Worm (Caenorhabditis elegans) whole organism, mixed stage, embryonic: ENCODE data around the gene F52E10.2.

Experiments
- M03D4.4 ChIP-seq: sonication (generic microtip); optimal IDR thresholded peaks from 2 replicates; lab custom pipeline; 2017; ENCODE audit warnings: mild to moderate bottlenecking, missing genetic modification characterization, missing compliant biosample characterization
- bed-3 ChIP-seq: fragments of 200-800 bp; sonication (Bioruptor generic); optimal IDR thresholded peaks from 3 replicates; lab custom pipeline; 2018; ENCODE audit warnings: mild to moderate bottlenecking, missing genetic modification characterization, moderate library complexity, missing compliant biosample characterization
- blmp-1 ChIP-seq: fragments of 150-350 bp; optimal IDR thresholded peaks from 2 replicates; lab custom pipeline; 2014; ENCODE audit warnings: missing biosample characterization, missing genetic modification characterization
- ceh-43 ChIP-seq: fragments of 200-800 bp; sonication (Bioruptor generic); optimal IDR thresholded peaks from 2 replicates; lab custom pipeline; 2018; ENCODE audit warnings: mild to moderate bottlenecking, missing genetic modification characterization, moderate library complexity, missing compliant biosample characterization
- ceh-83 ChIP-seq: fragments of 200-800 bp; sonication (Bioruptor generic); optimal IDR thresholded peaks from 2 replicates; lab custom pipeline; 2018; ENCODE audit warnings: mild to moderate bottlenecking, missing genetic modification characterization, missing compliant biosample characterization
- ces-1 ChIP-seq: fragments of 150-350 bp; optimal IDR thresholded peaks from 2 replicates; lab custom pipeline; 2014; ENCODE audit warnings: missing biosample characterization, missing genetic modification reagents, missing genetic modification characterization
- cnd-1 ChIP-seq: fragments of 200-800 bp; sonication (Bioruptor generic); optimal IDR thresholded peaks from 2 replicates; lab custom pipeline; 2018; ENCODE audit warnings: mild to moderate bottlenecking, missing genetic modification characterization, missing compliant biosample characterization
- drap-1 ChIP-seq: fragments of 200-800 bp; sonication (Bioruptor generic); optimal IDR thresholded peaks from 3 replicates; lab custom pipeline; 2018; ENCODE audit warnings: mild to moderate bottlenecking, missing genetic modification characterization, missing compliant biosample characterization
- elt-1 ChIP-seq: sonication (generic microtip); optimal IDR thresholded peaks from 2 replicates; lab custom pipeline; 2017; ENCODE audit warnings: missing genetic modification characterization, mild to moderate bottlenecking, missing compliant biosample characterization, antibody characterized with exemption, moderate library complexity, borderline replicate concordance; ENCODE audit not compliant: insufficient read depth
- elt-3 ChIP-seq: fragments of 150-350 bp; optimal IDR thresholded peaks from 2 replicates; lab custom pipeline; 2014; ENCODE audit warnings: missing biosample characterization, missing genetic modification characterization
- flh-1 ChIP-seq: fragments of 200-800 bp; sonication (Bioruptor generic); optimal IDR thresholded peaks from 2 replicates; lab custom pipeline; 2018; ENCODE audit warnings: mild to moderate bottlenecking, missing genetic modification characterization, moderate library complexity, missing compliant biosample characterization
- ham-2 ChIP-seq: fragments of 200-800 bp; sonication (Bioruptor generic); optimal IDR thresholded peaks from 2 replicates; lab custom pipeline; 2018; ENCODE audit warnings: mild to moderate bottlenecking, missing genetic modification characterization, missing compliant biosample characterization
- hlh-1 ChIP-seq: fragments of 150-350 bp; optimal IDR thresholded peaks from 2 replicates; lab custom pipeline; 2014; ENCODE audit warnings: missing biosample characterization, missing genetic modification reagents, missing genetic modification characterization
- lin-32 ChIP-seq: fragments of 200-800 bp; sonication (Bioruptor generic); optimal IDR thresholded peaks from 2 replicates; lab custom pipeline; 2018; ENCODE audit warnings: mild to moderate bottlenecking, missing genetic modification characterization, missing compliant biosample characterization
- mab-5 ChIP-seq: fragments of 150-350 bp; optimal IDR thresholded peaks from 2 replicates; lab custom pipeline; 2014; ENCODE audit warnings: missing biosample characterization, missing genetic modification characterization
- mls-2 ChIP-seq: sonication (generic microtip); optimal IDR thresholded peaks from 2 replicates; lab custom pipeline; 2016; ENCODE audit warnings: mild to moderate bottlenecking, missing genetic modification characterization, moderate library complexity, missing compliant biosample characterization
- nhr-12 ChIP-seq: fragments of 150-350 bp; optimal IDR thresholded peaks from 2 replicates; lab custom pipeline; 2014; ENCODE audit warnings: missing biosample characterization, missing genetic modification characterization
- nhr-2 ChIP-seq: fragments of 150-350 bp; optimal IDR thresholded peaks from 2 replicates; lab custom pipeline; 2014; ENCODE audit warnings: missing biosample characterization, missing genetic modification characterization
- nhr-237 ChIP-seq: fragments of 150-350 bp; optimal IDR thresholded peaks from 2 replicates; lab custom pipeline; 2014; ENCODE audit warnings: missing biosample characterization, missing genetic modification characterization
- pha-4 ChIP-seq: fragments of 150-350 bp; optimal IDR thresholded peaks from 2 replicates; lab custom pipeline; 2018; ENCODE audit warnings: missing biosample characterization, missing genetic modification reagents, missing genetic modification characterization
- snpc-4 ChIP-seq: fragments of 150-350 bp; optimal IDR thresholded peaks from 2 replicates; lab custom pipeline; 2014; ENCODE audit warnings: missing biosample characterization, missing genetic modification characterization
- sptf-1 ChIP-seq: sonication (generic microtip); optimal IDR thresholded peaks from 2 replicates; lab custom pipeline; 2017; ENCODE audit warnings: mild to moderate bottlenecking, missing genetic modification characterization, moderate library complexity, missing compliant biosample characterization
- tbx-8 ChIP-seq: fragments of 200-800 bp; sonication (Bioruptor generic); optimal IDR thresholded peaks from 2 replicates; lab custom pipeline; 2018; ENCODE audit warnings: mild to moderate bottlenecking, missing genetic modification characterization, moderate library complexity, missing compliant biosample characterization
- unc-120 ChIP-seq: sonication (generic microtip); optimal IDR thresholded peaks from 2 replicates; lab custom pipeline; 2017; ENCODE audit warnings: missing genetic modification characterization, missing compliant biosample characterization; ENCODE audit not compliant: poor library complexity, severe bottlenecking
- unc-62 ChIP-seq: fragments of 150-350 bp; optimal IDR thresholded peaks from 2 replicates; lab custom pipeline; 2014; ENCODE audit warnings: missing biosample characterization, missing genetic modification reagents, missing genetic modification characterization
- zip-8 ChIP-seq: fragments of 150-350 bp; optimal IDR thresholded peaks from 2 replicates; lab custom pipeline; 2014; ENCODE audit warnings: missing biosample characterization, missing genetic modification characterization
- ztf-11 ChIP-seq: fragments of 150-350 bp; optimal IDR thresholded peaks from 2 replicates; lab custom pipeline; 2014; ENCODE audit warnings: missing biosample characterization, missing genetic modification characterization

The F52E10.2 gene

DNA sequence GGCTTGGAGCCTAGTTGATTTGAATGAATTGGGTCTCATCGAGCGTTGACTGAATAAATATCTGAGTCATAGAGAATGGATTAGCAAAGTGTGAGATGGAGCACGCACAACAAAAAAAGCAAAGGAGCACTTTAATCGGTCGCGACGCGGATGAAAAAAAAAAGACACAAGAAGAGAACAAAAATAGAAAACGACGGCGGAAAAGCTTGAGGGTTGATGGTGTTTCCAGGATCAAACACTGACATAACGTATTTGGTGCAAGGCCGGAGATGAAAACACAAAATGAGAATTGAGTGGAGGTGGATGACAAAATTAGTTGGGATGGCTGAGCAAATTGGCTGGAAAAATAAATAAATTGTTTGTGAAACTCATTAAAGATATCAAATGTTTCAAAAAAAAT lies 9.9 kb upstream of the F52E10.2 start, which contains the start of gene F52E10.4:
Gene F52E10.4 (minus strand): TSS at position 101 of the 400 bp plus-strand sequence.
- TF ChIP-seq nhr-237 (tag; lab: Kevin White, UChicago): no peak
- TF ChIP-seq unc-62 (GFP tag; lab: Kevin White, UChicago): no peak
- TF ChIP-seq ztf-11 (tag; lab: Kevin White, UChicago): no peak
- no peak for TF ChIP-seq M03D4.4 (tag; lab: Kevin White, UChicago)
- TF ChIP-seq unc-120 (tag; lab: Kevin White, UChicago): no peak
- TF ChIP-seq ham-2 (GFP tag; lab: Kevin White, UChicago): no peak
- TF ChIP-seq zip-8: no peak
- no peak for TF ChIP-seq elt-3 (tag; lab: Kevin White, UChicago)

ce11 chrX:16290536-16290935 lies 7.5 kb upstream of the F52E10.2 start:
- TF ChIP-seq ceh-83 (GFP tag; lab: Kevin White, UChicago) (no peak), nhr-12 (tag; lab: Kevin White, UChicago) (no peak), cnd-1 (tag; lab: Kevin White, UChicago) (no peak), tbx-8 (no peak), unc-120 (tag; lab: Kevin White, UChicago) (no peak), ces-1 (GFP tag; lab: Kevin White, UChicago) (no peak), hlh-1 (tag; lab: Kevin White, UChicago) (no peak), M03D4.4 (tag; lab: Kevin White, UChicago) (no peak), blmp-1 (tag; lab: Kevin White, UChicago) (no peak), ceh-43 (GFP tag; lab: Kevin White, UChicago) (no peak), zip-8 (no peak), elt-1 (tag; lab: Kevin White, UChicago) (no peak), lin-32 (GFP tag; lab: Kevin White, UChicago) (no peak), snpc-4 (tag; lab: Kevin White, UChicago) (no peak), bed-3 (GFP tag; lab: Kevin White, UChicago) (no peak)

ce11 chrX:16289635-16290034 lies 6.6 kb upstream of the F52E10.2 start:
- TF ChIP-seq M03D4.4 (tag; lab: Kevin White, UChicago): no peak
- TF ChIP-seq zip-8: peak; percentile 86

- TF ChIP-seq nhr-12 (tag; lab: Kevin White, UChicago): no peak
- no peak for TF ChIP-seq elt-1 (tag; lab: Kevin White, UChicago)
- no peak for TF ChIP-seq sptf-1
- no peak for TF ChIP-seq mab-5 (tag; lab: Kevin White, UChicago)
- no peak for TF ChIP-seq hlh-1 (tag; lab: Kevin White, UChicago)
Observed at ce11 chrX:16285151-16285550, 2.1 kb upstream of the F52E10.2 start.

ce11 chrX:16275255-16275813 lies 7.7 kb downstream of the F52E10.2 start, which contains the start of gene sdc-1:
Gene sdc-1, plus strand, starts transcription at chrX:16275763.
- TF ChIP-seq unc-120 (tag; lab: Kevin White, UChicago): peak; percentile 52
- TF ChIP-seq ces-1 (GFP tag; lab: Kevin White, UChicago): peak; percentile 43
- peak; percentile 9 for TF ChIP-seq drap-1 (GFP tag; lab: Kevin White, UChicago)
- peak; percentile 34 for TF ChIP-seq nhr-2 (tag; lab: Kevin White, UChicago)
- peak; percentile 2 for TF ChIP-seq pha-4 (tag; lab: Kevin White, UChicago)
- no peak for TF ChIP-seq M03D4.4 (tag; lab: Kevin White, UChicago)
- no peak for TF ChIP-seq cnd-1 (tag; lab: Kevin White, UChicago)
- TF ChIP-seq sptf-1: peak; percentile 16

- no peak for TF ChIP-seq drap-1 (GFP tag; lab: Kevin White, UChicago)
- TF ChIP-seq flh-1 (GFP tag; lab: Kevin White, UChicago): no peak
- no peak for TF ChIP-seq snpc-4 (tag; lab: Kevin White, UChicago)
- no peak for TF ChIP-seq ceh-43 (GFP tag; lab: Kevin White, UChicago)
- TF ChIP-seq ceh-83 (GFP tag; lab: Kevin White, UChicago): peak; percentile 28
- no peak for TF ChIP-seq lin-32 (GFP tag; lab: Kevin White, UChicago)
- TF ChIP-seq unc-120 (tag; lab: Kevin White, UChicago): peak; percentile 39
- TF ChIP-seq ces-1 (GFP tag; lab: Kevin White, UChicago): peak; percentile 7
- TF ChIP-seq sptf-1: peak; percentile 8
- TF ChIP-seq bed-3 (GFP tag; lab: Kevin White, UChicago): peak; percentile 3
- TF ChIP-seq mls-2 (tag; lab: Kevin White, UChicago): no peak
- TF ChIP-seq, all 35 proteins: peak for 5
Observed at ce11 chrX:16271147-16271546, 11.9 kb downstream of the F52E10.2 start.
